Worm (Caenorhabditis elegans) whole organism, midembryonic: ENCODE measurements around the gene K11H3.8.

ENCODE experiments used
- T22C8.4 ChIP-seq: fragments of 200-800 bp; sonication (Bioruptor generic); IDR thresholded peaks from 2 replicates; pipeline ENCODE4 v1.3.6; 2022; ENCODE audit warnings: missing genetic modification characterization, missing compliant biosample characterization
- cog-1 ChIP-seq: sonication (generic microtip); optimal IDR thresholded peaks from 2 replicates; lab custom pipeline; 2016; ENCODE audit warnings: missing genetic modification characterization, missing compliant biosample characterization
- flt-1 ChIP-seq: fragments of 200-800 bp; sonication (Bioruptor generic); IDR thresholded peaks from 2 replicates; pipeline ENCODE4 v1.3.6; 2022; ENCODE audit warnings: missing genetic modification characterization, missing compliant biosample characterization
- klf-2 ChIP-seq: fragments of 200-800 bp; sonication (Bioruptor generic); conservative IDR thresholded peaks from 2 replicates; pipeline ENCODE4 v1.3.6; 2022; ENCODE audit warnings: missing genetic modification reagents, missing genetic modification characterization, missing compliant biosample characterization
- med-1 ChIP-seq: sonication (generic microtip); optimal IDR thresholded peaks from 2 replicates; lab custom pipeline; 2017; ENCODE audit warnings: missing genetic modification characterization, mild to moderate bottlenecking, missing compliant biosample characterization, antibody characterized with exemption, missing genetic modification reagents; ENCODE audit not compliant: insufficient read depth
- ref-1 ChIP-seq: fragments of 200-800 bp; sonication (Bioruptor generic); conservative IDR thresholded peaks from 2 replicates; pipeline ENCODE4 v1.3.6; 2022; ENCODE audit warnings: missing genetic modification reagents, missing genetic modification characterization, missing compliant biosample characterization
- tab-1 ChIP-seq: fragments of 200-800 bp; sonication (Bioruptor generic); IDR thresholded peaks from 2 replicates; pipeline ENCODE4 v1.3.6; 2022; ENCODE audit warnings: missing genetic modification characterization, missing compliant biosample characterization
- ztf-23 ChIP-seq: fragments of 200-800 bp; sonication (Bioruptor generic); IDR thresholded peaks from 2 replicates; pipeline ENCODE4 v1.3.6; 2022; ENCODE audit warnings: missing genetic modification reagents, missing genetic modification characterization, missing compliant biosample characterization
- ztf-29 ChIP-seq: fragments of 200-800 bp; sonication (Bioruptor generic); IDR thresholded peaks from 2 replicates; pipeline ENCODE4 v1.3.6; 2022; ENCODE audit warnings: missing genetic modification reagents, missing genetic modification characterization, missing compliant biosample characterization

K11H3.8 gene

ce11 chrIII:9806968-9807559 is 27.9 kb upstream of the K11H3.8 start, which contains the start of gene ZK632.4:
TSS of gene ZK632.4 (minus strand) at chrIII:9807454.
- no peak for TF ChIP-seq ref-1
- no peak for TF ChIP-seq ztf-29 (GFP tag; lab: Robert Waterston, UW)
- no peak for TF ChIP-seq cog-1
- TF ChIP-seq flt-1 (GFP tag; lab: Robert Waterston, UW) = no peak
- TF ChIP-seq ztf-23 (GFP tag; lab: Robert Waterston, UW) = no peak

- TF ChIP-seq ztf-29 (GFP tag; lab: Robert Waterston, UW) (no peak), flt-1 (GFP tag; lab: Robert Waterston, UW) (no peak), tab-1 (no peak)
These were observed 27.4 kb upstream of the K11H3.8 start for ce11 chrIII:9807560-9808046.

ce11 chrIII:9808179-9808578 is 26.8 kb upstream of the K11H3.8 start, which contains the start of gene gtap-2:
TSS of gene gtap-2 (plus strand) at chrIII:9808544.
- TF ChIP-seq flt-1 (GFP tag; lab: Robert Waterston, UW) = no peak
- no peak for TF ChIP-seq ztf-23 (GFP tag; lab: Robert Waterston, UW)
- TF ChIP-seq ref-1 = no peak
- no peak for TF ChIP-seq T22C8.4 (GFP tag; lab: Robert Waterston, UW)
- TF ChIP-seq tab-1 = no peak
- no peak for TF ChIP-seq klf-2 (GFP tag; lab: Robert Waterston, UW)
- no peak for TF ChIP-seq med-1
- TF ChIP-seq cog-1 = no peak
- TF ChIP-seq ztf-29 (GFP tag; lab: Robert Waterston, UW) = no peak

ce11 chrIII:9813146-9813545 is 21.8 kb upstream of the K11H3.8 start, which contains the start of gene ZK632.14:
TSS of gene ZK632.14 (plus strand) at chrIII:9813446.
- no peak for TF ChIP-seq T22C8.4 (GFP tag; lab: Robert Waterston, UW)
- TF ChIP-seq flt-1 (GFP tag; lab: Robert Waterston, UW) = no peak
- TF ChIP-seq ztf-29 (GFP tag; lab: Robert Waterston, UW) = no peak
- no peak for TF ChIP-seq med-1
- no peak for TF ChIP-seq klf-2 (GFP tag; lab: Robert Waterston, UW)
- no peak for TF ChIP-seq ztf-23 (GFP tag; lab: Robert Waterston, UW)
- no peak for TF ChIP-seq cog-1

ce11 chrIII:9817087-9817612 is 17.8 kb upstream of the K11H3.8 start, which contains the start of gene cnx-1:
TSS of gene cnx-1 (minus strand) at chrIII:9817137.
- TF ChIP-seq med-1 (no peak), flt-1 (GFP tag; lab: Robert Waterston, UW) (peak; percentile 42; the same call in 1 of the 2 replicates), tab-1 (peak; percentile 68; the same call in 1 of the 2 replicates), cog-1 (no peak)

- TF ChIP-seq tab-1 = no peak
- TF ChIP-seq T22C8.4 (GFP tag; lab: Robert Waterston, UW) = no peak
- no peak for TF ChIP-seq cog-1
- TF ChIP-seq flt-1 (GFP tag; lab: Robert Waterston, UW) = no peak
- TF ChIP-seq ztf-29 (GFP tag; lab: Robert Waterston, UW) = no peak
- no peak for TF ChIP-seq ztf-23 (GFP tag; lab: Robert Waterston, UW)
- TF ChIP-seq ref-1 = no peak
- no peak for TF ChIP-seq med-1
- no peak for TF ChIP-seq klf-2 (GFP tag; lab: Robert Waterston, UW)
These were observed 17.1 kb upstream of the K11H3.8 start for ce11 chrIII:9817894-9818293.

ce11 chrIII:9818763-9819162 is 16.2 kb upstream of the K11H3.8 start, which contains the start of gene panl-3:
TSS of gene panl-3 (plus strand) at chrIII:9819056.
- TF ChIP-seq ztf-23 (GFP tag; lab: Robert Waterston, UW) (peak; percentile 70; the same call in 1 of the 2 replicates), cog-1 (no peak), flt-1 (GFP tag; lab: Robert Waterston, UW) (no peak)

ce11 chrIII:9822942-9823341 is 12.0 kb upstream of the K11H3.8 start, which contains the start of gene arl-5:
TSS of gene arl-5 (plus strand) at chrIII:9823242.
- TF ChIP-seq ref-1 = no peak
- TF ChIP-seq flt-1 (GFP tag; lab: Robert Waterston, UW) = no peak
- TF ChIP-seq tab-1 = no peak
- no peak for TF ChIP-seq T22C8.4 (GFP tag; lab: Robert Waterston, UW)
- TF ChIP-seq cog-1 = no peak
- no peak for TF ChIP-seq ztf-23 (GFP tag; lab: Robert Waterston, UW)
- no peak for TF ChIP-seq klf-2 (GFP tag; lab: Robert Waterston, UW)
- TF ChIP-seq med-1 = no peak
- no peak for TF ChIP-seq ztf-29 (GFP tag; lab: Robert Waterston, UW)

ce11 chrIII:9823748-9824147 is 11.2 kb upstream of the K11H3.8 start:
- TF ChIP-seq ztf-29 (GFP tag; lab: Robert Waterston, UW) = no peak
- no peak for TF ChIP-seq T22C8.4 (GFP tag; lab: Robert Waterston, UW)
- TF ChIP-seq ref-1 = no peak
- TF ChIP-seq ztf-23 (GFP tag; lab: Robert Waterston, UW) = no peak
- no peak for TF ChIP-seq tab-1
- no peak for TF ChIP-seq med-1
- TF ChIP-seq flt-1 (GFP tag; lab: Robert Waterston, UW) = no peak
- TF ChIP-seq klf-2 (GFP tag; lab: Robert Waterston, UW) = no peak
- TF ChIP-seq cog-1 = no peak

ce11 chrIII:9824330-9824934 is 10.6 kb upstream of the K11H3.8 start, which contains the start of gene lin-52:
TSS of gene lin-52 (minus strand) at chrIII:9824750.
- TF ChIP-seq ztf-23 (GFP tag; lab: Robert Waterston, UW) (no peak), T22C8.4 (GFP tag; lab: Robert Waterston, UW) (no peak), ztf-29 (GFP tag; lab: Robert Waterston, UW) (no peak), flt-1 (GFP tag; lab: Robert Waterston, UW) (no peak), cog-1 (no peak), ref-1 (no peak), med-1 (no peak), klf-2 (GFP tag; lab: Robert Waterston, UW) (no peak), tab-1 (no peak)
